Fruit fly (Drosophila melanogaster): Measurements from ENCODE around the gene pn.

The pn gene

DNA sequence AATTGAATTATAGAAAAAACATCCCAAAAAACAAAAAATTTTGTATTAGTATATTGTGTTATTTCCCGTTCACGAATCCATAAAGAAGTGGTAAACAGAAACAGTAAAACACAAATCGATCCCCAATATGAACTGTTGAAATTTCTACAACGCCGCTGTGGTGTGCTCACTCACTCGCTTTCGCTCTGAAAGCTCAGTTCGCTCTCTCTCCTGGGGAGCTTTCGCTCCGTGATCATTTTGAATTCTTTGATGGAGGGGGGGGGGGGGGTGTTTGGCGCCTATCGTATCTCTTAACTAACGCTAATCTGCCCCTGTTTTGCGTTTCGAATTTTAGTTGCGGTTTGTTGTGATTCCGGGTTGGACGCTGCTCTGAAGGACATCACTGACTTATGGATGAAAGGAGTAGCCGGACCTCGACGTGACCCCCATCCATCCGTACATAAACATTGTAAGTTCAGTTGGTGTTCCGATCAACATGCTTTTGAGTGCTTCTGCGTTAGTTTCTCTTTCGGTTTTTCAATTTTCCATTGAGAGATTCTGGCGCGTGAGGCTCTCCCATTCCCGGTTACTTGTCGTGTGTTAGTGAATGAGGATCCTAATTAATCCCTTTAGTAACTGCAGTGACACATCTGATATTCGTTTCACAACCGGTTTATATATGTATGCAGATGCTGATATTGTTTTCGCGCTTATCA is 39.7 kb upstream of the pn start, which contains the start of gene D2hgdh:
D2hgdh (plus strand) TSS at position 331 of the 695 bp plus-strand sequence.
- peak; percentile 64 for TF ChIP-seq Dll (optimal IDR thresholded peaks at IDR 0.05)
- TF ChIP-seq EcR (GFP tag; optimal IDR thresholded peaks at IDR 0.05) = no peak
- TF ChIP-seq psq (optimal IDR thresholded peaks at IDR 0.05) = no peak
- no peak for TF ChIP-seq pan (optimal IDR thresholded peaks at IDR 0.05)

DNA sequence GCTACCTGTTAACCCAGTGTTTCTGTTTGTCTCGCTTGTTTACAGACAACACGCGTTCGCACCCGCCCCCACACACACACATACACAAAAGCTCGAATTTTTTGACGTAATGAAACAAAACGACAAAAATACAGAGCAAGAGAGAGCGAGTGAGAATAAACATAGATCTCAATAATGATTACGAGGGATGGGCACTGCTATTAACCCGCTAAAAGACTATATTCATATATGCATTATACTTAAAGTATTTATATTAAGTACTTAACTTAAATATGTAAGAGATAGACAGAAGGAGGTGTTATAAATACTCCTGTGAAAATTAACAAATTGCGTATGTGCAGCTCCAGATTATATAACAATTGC is 39.2 kb upstream of the pn start:
- TF ChIP-seq CG8478 (optimal IDR thresholded peaks at IDR 0.05) (no peak), usp (GFP tag; optimal IDR thresholded peaks at IDR 0.05) (no peak), psq (optimal IDR thresholded peaks at IDR 0.05) (no peak), Dll (optimal IDR thresholded peaks at IDR 0.05) (no peak), pan (optimal IDR thresholded peaks at IDR 0.05) (no peak), EcR (GFP tag; optimal IDR thresholded peaks at IDR 0.05) (no peak)

- TF ChIP-seq CG8478 (optimal IDR thresholded peaks at IDR 0.05) = no peak
- no peak for TF ChIP-seq EcR (GFP tag; optimal IDR thresholded peaks at IDR 0.05)
- TF ChIP-seq usp (GFP tag; optimal IDR thresholded peaks at IDR 0.05) = no peak
- TF ChIP-seq psq (optimal IDR thresholded peaks at IDR 0.05) = no peak
- TF ChIP-seq Dll (optimal IDR thresholded peaks at IDR 0.05) = no peak
- no peak for TF ChIP-seq pan (optimal IDR thresholded peaks at IDR 0.05)
These were observed 38.6 kb upstream of the pn start for dm6 chrX:2142275-2142934.

- TF ChIP-seq CG8478 (optimal IDR thresholded peaks at IDR 0.05) = no peak
- no peak for TF ChIP-seq pan (optimal IDR thresholded peaks at IDR 0.05)
- TF ChIP-seq psq (optimal IDR thresholded peaks at IDR 0.05) = no peak
- TF ChIP-seq usp (GFP tag; optimal IDR thresholded peaks at IDR 0.05) = no peak
These were observed 38.1 kb upstream of the pn start for dm6 chrX:2142935-2143312.

- TF ChIP-seq psq (optimal IDR thresholded peaks at IDR 0.05) (no peak), EcR (GFP tag; optimal IDR thresholded peaks at IDR 0.05) (no peak), pan (optimal IDR thresholded peaks at IDR 0.05) (no peak), Dll (optimal IDR thresholded peaks at IDR 0.05) (no peak), CG8478 (optimal IDR thresholded peaks at IDR 0.05) (no peak), usp (GFP tag; optimal IDR thresholded peaks at IDR 0.05) (no peak)
These were observed 35.9 kb upstream of the pn start, which contains the start of gene Pgd for dm6 chrX:2145114-2145513. Gene Pgd (plus strand): TSS chrX:2145136.

DNA sequence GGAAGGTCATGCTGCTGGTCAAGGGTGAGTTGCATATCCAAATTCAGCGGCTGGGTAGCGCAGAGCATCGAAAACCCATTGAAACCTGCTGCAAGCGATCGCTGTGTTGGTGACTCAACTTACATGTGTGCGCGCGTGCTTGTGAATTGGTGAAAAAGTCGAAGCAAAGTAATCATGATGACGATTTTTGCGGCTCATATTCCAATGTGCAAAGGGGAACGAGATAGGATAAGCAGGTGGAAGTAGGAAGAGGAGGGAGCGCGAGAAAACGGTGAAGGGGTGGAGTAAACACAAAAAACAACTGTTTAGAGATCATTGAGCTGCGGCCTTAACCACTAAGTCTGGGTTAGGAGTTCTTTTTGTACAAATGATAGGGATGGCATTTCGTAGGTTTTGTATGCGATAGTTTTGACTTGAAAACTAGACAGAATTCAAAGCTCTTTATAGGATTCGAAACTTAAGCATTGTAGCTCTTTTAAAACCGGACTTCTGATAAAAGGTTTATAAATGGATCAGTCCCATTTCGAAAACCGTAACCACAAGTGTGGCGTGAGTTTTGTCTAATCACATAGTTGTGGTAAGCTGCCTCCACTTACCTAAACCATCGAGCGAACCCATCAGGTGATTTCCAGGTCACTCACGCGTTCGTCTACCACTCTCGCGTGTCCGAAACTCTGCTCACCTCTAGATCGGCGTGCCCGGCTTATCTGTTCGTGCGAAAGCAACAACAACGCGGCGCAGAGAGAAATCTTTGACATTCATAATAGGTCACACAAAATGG is 35.1 kb upstream of the pn start:
- no peak for TF ChIP-seq CG8478 (optimal IDR thresholded peaks at IDR 0.05)
- TF ChIP-seq pan (optimal IDR thresholded peaks at IDR 0.05) = no peak
- no peak for TF ChIP-seq psq (optimal IDR thresholded peaks at IDR 0.05)
- no peak for TF ChIP-seq usp (GFP tag; optimal IDR thresholded peaks at IDR 0.05)
- no peak for TF ChIP-seq EcR (GFP tag; optimal IDR thresholded peaks at IDR 0.05)
- no peak for TF ChIP-seq Dll (optimal IDR thresholded peaks at IDR 0.05)

- TF ChIP-seq EcR (GFP tag; optimal IDR thresholded peaks at IDR 0.05) (no peak), psq (optimal IDR thresholded peaks at IDR 0.05) (no peak), pan (optimal IDR thresholded peaks at IDR 0.05) (no peak), Dll (optimal IDR thresholded peaks at IDR 0.05) (no peak), CG8478 (optimal IDR thresholded peaks at IDR 0.05) (no peak), usp (GFP tag; optimal IDR thresholded peaks at IDR 0.05) (no peak)
These were observed 34.4 kb upstream of the pn start for dm6 chrX:2146574-2146973.

- TF ChIP-seq Dll (optimal IDR thresholded peaks at IDR 0.05) = no peak
- TF ChIP-seq pan (optimal IDR thresholded peaks at IDR 0.05) = no peak
- TF ChIP-seq CG8478 (optimal IDR thresholded peaks at IDR 0.05) = no peak
- no peak for TF ChIP-seq psq (optimal IDR thresholded peaks at IDR 0.05)
- no peak for TF ChIP-seq usp (GFP tag; optimal IDR thresholded peaks at IDR 0.05)
- TF ChIP-seq EcR (GFP tag; optimal IDR thresholded peaks at IDR 0.05) = no peak
These were observed 33.5 kb upstream of the pn start for dm6 chrX:2147475-2147874.

DNA sequence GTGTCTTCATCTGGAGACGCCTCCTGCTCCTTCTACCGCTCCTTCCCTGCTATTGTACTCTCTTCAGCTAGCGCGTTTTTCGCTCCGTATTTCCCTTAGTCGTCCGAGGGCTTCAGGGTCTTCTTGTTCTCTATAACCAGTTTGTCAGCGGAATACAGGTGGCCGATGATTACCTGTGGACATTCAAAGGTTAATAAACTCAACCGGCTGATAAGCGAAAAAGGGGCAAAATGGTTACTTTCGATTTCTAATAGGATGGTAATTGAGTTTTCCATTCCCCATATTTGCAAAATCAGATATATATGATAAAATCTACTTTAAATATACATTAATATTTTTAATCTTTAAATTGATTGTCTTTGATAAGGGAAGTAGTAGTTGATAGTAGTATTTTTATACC is 32.3 kb upstream of the pn start:
- no peak for TF ChIP-seq psq (optimal IDR thresholded peaks at IDR 0.05)
- no peak for TF ChIP-seq CG8478 (optimal IDR thresholded peaks at IDR 0.05)
- TF ChIP-seq EcR (GFP tag; optimal IDR thresholded peaks at IDR 0.05) = no peak
- TF ChIP-seq usp (GFP tag; optimal IDR thresholded peaks at IDR 0.05) = no peak
- no peak for TF ChIP-seq pan (optimal IDR thresholded peaks at IDR 0.05)
- TF ChIP-seq Dll (optimal IDR thresholded peaks at IDR 0.05) = no peak

DNA sequence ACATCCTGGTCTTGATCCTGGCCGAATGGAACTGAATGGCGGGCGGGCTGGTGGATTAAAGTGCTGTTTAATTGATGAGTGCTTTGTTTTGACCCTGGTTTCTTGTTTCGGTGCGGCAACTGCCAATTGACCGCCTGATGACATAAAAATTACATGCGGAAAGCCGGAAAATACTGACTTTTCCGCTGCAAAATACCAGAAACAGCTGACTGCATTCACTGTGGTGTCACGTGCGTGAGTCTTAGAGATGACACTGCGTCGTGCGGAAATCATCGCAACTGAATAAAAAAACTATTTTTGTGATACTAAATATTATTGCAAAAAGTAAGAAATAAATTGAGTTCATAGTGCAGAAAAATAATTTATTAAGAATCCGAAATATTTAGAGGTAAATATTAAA is 31.5 kb upstream of the pn start, which contains the start of gene bcn92:
bcn92 (minus strand) TSS at position 170 of the 400 bp plus-strand sequence.
- no peak for TF ChIP-seq EcR (GFP tag; optimal IDR thresholded peaks at IDR 0.05)
- TF ChIP-seq pan (optimal IDR thresholded peaks at IDR 0.05) = no peak
- TF ChIP-seq Dll (optimal IDR thresholded peaks at IDR 0.05) = no peak
- no peak for TF ChIP-seq CG8478 (optimal IDR thresholded peaks at IDR 0.05)
- TF ChIP-seq usp (GFP tag; optimal IDR thresholded peaks at IDR 0.05) = no peak
- TF ChIP-seq psq (optimal IDR thresholded peaks at IDR 0.05) = no peak

- TF ChIP-seq EcR (GFP tag; optimal IDR thresholded peaks at IDR 0.05) (no peak), Dll (optimal IDR thresholded peaks at IDR 0.05) (peak; percentile 74), pan (optimal IDR thresholded peaks at IDR 0.05) (no peak), psq (optimal IDR thresholded peaks at IDR 0.05) (no peak), usp (GFP tag; optimal IDR thresholded peaks at IDR 0.05) (no peak), CG8478 (optimal IDR thresholded peaks at IDR 0.05) (peak; percentile 66)
These were observed 25.1 kb upstream of the pn start for dm6 chrX:2155868-2156267.
